Fruit fly (Drosophila melanogaster) whole organism, embryonic: ENCODE data around the gene CG12766.
A peak's percentile ranks its signal among the peaks of the same experiment; 100 is the strongest.

Experiments
- BtbVII ChIP-seq: fragments of 200-800 bp; sonication (Bioruptor generic); optimal IDR thresholded peaks from 3 replicates; lab custom pipeline; 2017; ENCODE audit warnings: missing biosample characterization, mild to moderate bottlenecking, missing genetic modification characterization
- CG1233 ChIP-seq: fragments of 200-800 bp; sonication (Bioruptor generic); optimal IDR thresholded peaks from 4 replicates; lab custom pipeline; 2018; ENCODE audit warnings: missing biosample characterization, mild to moderate bottlenecking, missing genetic modification characterization
- CG13287 ChIP-seq: fragments of 200-800 bp; sonication (Bioruptor generic); IDR thresholded peaks from 2 replicates; pipeline ENCODE4 v1.3.6; 2022; ENCODE audit warnings: missing biosample characterization, missing genetic modification characterization; ENCODE audit not compliant: partially characterized antibody
- CG15269 ChIP-seq: fragments of 200-800 bp; sonication (Bioruptor generic); optimal IDR thresholded peaks from 2 replicates; lab custom pipeline; 2018; ENCODE audit warnings: missing biosample characterization, mild to moderate bottlenecking, missing genetic modification characterization, moderate library complexity
- CG15696 ChIP-seq: fragments of 200-800 bp; sonication (Bioruptor generic); optimal IDR thresholded peaks from 2 replicates; lab custom pipeline; 2019; ENCODE audit warnings: missing biosample characterization, mild to moderate bottlenecking, missing genetic modification characterization, moderate library complexity
- CG2120 ChIP-seq: fragments of 200-800 bp; sonication (Bioruptor generic); optimal IDR thresholded peaks from 3 replicates; lab custom pipeline; 2016; ENCODE audit warnings: missing biosample characterization, missing genetic modification characterization
- CG31224 ChIP-seq: fragments of 200-800 bp; sonication (Bioruptor generic); IDR thresholded peaks from 2 replicates; pipeline ENCODE4 v1.3.6; 2022; ENCODE audit warnings: missing biosample characterization, missing genetic modification characterization
- CG32767 ChIP-seq: fragments of 200-800 bp; sonication (Bioruptor generic); IDR thresholded peaks from 2 replicates; pipeline ENCODE4 v1.3.6; 2022; ENCODE audit warnings: missing biosample characterization, missing genetic modification characterization
- CG43689 ChIP-seq: fragments of 200-800 bp; sonication (Bioruptor generic); IDR thresholded peaks from 2 replicates; pipeline ENCODE4 v1.3.6; 2022; ENCODE audit warnings: missing biosample characterization, missing genetic modification characterization
- CG6272 ChIP-seq: fragments of 200-800 bp; sonication (Bioruptor generic); IDR thresholded peaks from 2 replicates; pipeline ENCODE4 v1.3.6; 2022; ENCODE audit warnings: missing biosample characterization, missing genetic modification characterization
- CG7786 ChIP-seq: fragments of 200-800 bp; sonication (Bioruptor generic); optimal IDR thresholded peaks from 2 replicates; lab custom pipeline; 2016; ENCODE audit warnings: missing biosample characterization, missing genetic modification characterization
- Dbx ChIP-seq: fragments of 200-800 bp; sonication (Bioruptor generic); IDR thresholded peaks from 3 replicates; pipeline ENCODE4 v1.3.6; 2022; ENCODE audit warnings: missing biosample characterization, missing genetic modification characterization
- E2f1 ChIP-seq: fragments of 200-800 bp; sonication (Bioruptor generic); IDR thresholded peaks from 2 replicates; pipeline ENCODE4 v1.3.6; 2022; ENCODE audit warnings: missing biosample characterization, missing genetic modification characterization
- HHEX ChIP-seq: fragments of 200-800 bp; sonication (Bioruptor generic); optimal IDR thresholded peaks from 3 replicates; lab custom pipeline; 2017; ENCODE audit warnings: missing biosample characterization, mild to moderate bottlenecking, missing genetic modification characterization, missing genetic modification reagents
- Hand ChIP-seq: fragments of 200-800 bp; sonication (Bioruptor generic); optimal IDR thresholded peaks from 2 replicates; lab custom pipeline; 2017; ENCODE audit warnings: mild to moderate bottlenecking, missing biosample characterization, missing genetic modification reagents, missing genetic modification characterization
- HmgD ChIP-seq: fragments of 200-800 bp; sonication (Bioruptor generic); optimal IDR thresholded peaks from 3 replicates; lab custom pipeline; 2016; ENCODE audit warnings: missing biosample characterization, missing genetic modification characterization
- Hsf ChIP-seq: fragments of 200-800 bp; sonication (Bioruptor generic); optimal IDR thresholded peaks from 3 replicates; lab custom pipeline; 2016; ENCODE audit warnings: missing biosample characterization, missing genetic modification characterization
- MESR4 ChIP-seq: fragments of 200-800 bp; sonication (Bioruptor generic); optimal IDR thresholded peaks from 2 replicates; lab custom pipeline; 2018; ENCODE audit warnings: missing biosample characterization, mild to moderate bottlenecking, missing genetic modification characterization, moderate library complexity
- Mes4 ChIP-seq: fragments of 200-800 bp; sonication (Bioruptor generic); optimal IDR thresholded peaks from 2 replicates; lab custom pipeline; 2016; ENCODE audit warnings: missing biosample characterization, missing genetic modification characterization
- Neu2 ChIP-seq: fragments of 200-800 bp; sonication (Bioruptor generic); optimal IDR thresholded peaks from 3 replicates; lab custom pipeline; 2016; ENCODE audit warnings: missing biosample characterization, missing genetic modification characterization, borderline replicate concordance
- Nf-YB ChIP-seq: fragments of 200-800 bp; sonication (Bioruptor generic); optimal IDR thresholded peaks from 3 replicates; lab custom pipeline; 2019; ENCODE audit warnings: missing biosample characterization, mild to moderate bottlenecking, missing genetic modification characterization, moderate library complexity
- Poxn ChIP-seq: fragments of 200-800 bp; sonication (Bioruptor generic); IDR thresholded peaks from 2 replicates; pipeline ENCODE4 v1.3.6; 2022; ENCODE audit warnings: missing biosample characterization, missing genetic modification characterization
- Scr ChIP-seq: fragments of 200-800 bp; sonication (Bioruptor generic); IDR thresholded peaks from 2 replicates; pipeline ENCODE4 v1.3.6; 2022; ENCODE audit warnings: missing biosample characterization, missing genetic modification characterization; ENCODE audit not compliant: partially characterized antibody
- Six4 ChIP-seq: fragments of 200-800 bp; sonication (Bioruptor generic); optimal IDR thresholded peaks from 2 replicates; lab custom pipeline; 2016; ENCODE audit warnings: missing biosample characterization, missing genetic modification characterization
- Sox102F ChIP-seq: fragments of 200-800 bp; sonication (Bioruptor generic); optimal IDR thresholded peaks from 2 replicates; lab custom pipeline; 2018; ENCODE audit warnings: missing biosample characterization, mild to moderate bottlenecking, missing genetic modification characterization, moderate library complexity
- Trl ChIP-seq, 3 experiments: fragments of >200 bp in 2 of 3; fragments of 200-800 bp in 1 of 3; sonication (Bioruptor generic) in 1 of 3; optimal IDR thresholded peaks; 2 replicates in 1 of 3; 3 replicates in 2 of 3; lab custom pipeline; 2016 to 2017; ENCODE audit warnings: missing biosample characterization in 1 of 3, missing genetic modification characterization in 1 of 3
- cg ChIP-seq: fragments of 200-800 bp; sonication (Bioruptor generic); optimal IDR thresholded peaks from 3 replicates; lab custom pipeline; 2019; ENCODE audit warnings: missing biosample characterization, mild to moderate bottlenecking, missing genetic modification characterization, moderate library complexity
- croc ChIP-seq: fragments of 200-800 bp; sonication (Bioruptor generic); conservative IDR thresholded peaks from 3 replicates; pipeline ENCODE4 v1.3.6; 2022; ENCODE audit warnings: missing biosample characterization, missing genetic modification characterization
- crol ChIP-seq: fragments of 200-800 bp; sonication (Bioruptor generic); IDR thresholded peaks from 2 replicates; pipeline ENCODE4 v1.3.6; 2022; ENCODE audit warnings: missing biosample characterization, missing genetic modification characterization
- da ChIP-seq: fragments of 200-800 bp; sonication (Bioruptor generic); optimal IDR thresholded peaks from 2 replicates; lab custom pipeline; 2016; ENCODE audit warnings: missing biosample characterization, missing genetic modification characterization
- dimm ChIP-seq: fragments of 200-800 bp; sonication (Bioruptor generic); IDR thresholded peaks from 2 replicates; pipeline ENCODE4 v1.3.6; 2022; ENCODE audit warnings: missing biosample characterization, missing genetic modification characterization
- dpn ChIP-seq, 2 experiments: fragments of 200-800 bp; sonication (Bioruptor generic); optimal IDR thresholded peaks; 3 replicates each; lab custom pipeline; 2016; ENCODE audit warnings: missing biosample characterization in 2 of 2, missing genetic modification characterization in 2 of 2
- gce ChIP-seq: fragments of 200-800 bp; sonication (Bioruptor generic); IDR thresholded peaks from 3 replicates; pipeline ENCODE4 v1.3.6; 2022; ENCODE audit warnings: missing biosample characterization, missing genetic modification characterization
- grau ChIP-seq: fragments of 200-800 bp; optimal IDR thresholded peaks from 3 replicates; lab custom pipeline; 2019; ENCODE audit warnings: missing biosample characterization, mild to moderate bottlenecking, missing genetic modification characterization, moderate library complexity
- kay ChIP-seq: fragments of 200-800 bp; sonication (Bioruptor generic); optimal IDR thresholded peaks from 2 replicates; lab custom pipeline; 2016; ENCODE audit warnings: missing biosample characterization, missing genetic modification characterization
- mirr ChIP-seq: fragments of 200-800 bp; sonication (Bioruptor generic); optimal IDR thresholded peaks from 3 replicates; lab custom pipeline; 2018; ENCODE audit warnings: missing biosample characterization, mild to moderate bottlenecking, missing genetic modification characterization
- nau ChIP-seq: fragments of 200-800 bp; sonication (Bioruptor generic); optimal IDR thresholded peaks from 3 replicates; lab custom pipeline; 2017; ENCODE audit warnings: missing biosample characterization, mild to moderate bottlenecking, missing genetic modification characterization, missing genetic modification reagents
- nmo ChIP-seq: fragments of 200-800 bp; sonication (Bioruptor generic); optimal IDR thresholded peaks from 2 replicates; lab custom pipeline; 2018; ENCODE audit warnings: missing biosample characterization, mild to moderate bottlenecking, missing genetic modification characterization, moderate library complexity
- onecut ChIP-seq: fragments of 200-800 bp; sonication (Bioruptor generic); IDR thresholded peaks from 2 replicates; pipeline ENCODE4 v1.3.6; 2022; ENCODE audit warnings: missing biosample characterization, missing genetic modification characterization
- pan ChIP-seq, 4 experiments: fragments of >200 bp in 3 of 4; fragments of 200-800 bp in 1 of 4; sonication (Bioruptor generic) in 1 of 4; optimal IDR thresholded peaks in 3 of 4; IDR thresholded peaks in 1 of 4; 2 replicates each; pipeline versions ENCODE4 v1.3.6 to Lab custom; 2017 to 2022; ENCODE audit warnings: missing biosample characterization in 2 of 4, missing genetic modification characterization in 2 of 4, mixed read lengths in 1 of 4
- pb ChIP-seq: fragments of 200-800 bp; sonication (Bioruptor generic); optimal IDR thresholded peaks from 3 replicates; lab custom pipeline; 2016; ENCODE audit warnings: missing biosample characterization, missing genetic modification characterization
- repo ChIP-seq: fragments of 200-800 bp; sonication (Bioruptor generic); optimal IDR thresholded peaks from 2 replicates; lab custom pipeline; 2016; ENCODE audit warnings: missing biosample characterization, missing genetic modification characterization
- ro ChIP-seq: fragments of 200-800 bp; sonication (Bioruptor generic); IDR thresholded peaks from 2 replicates; pipeline ENCODE4 v1.3.6; 2022; ENCODE audit warnings: missing biosample characterization, missing genetic modification characterization
- slbo ChIP-seq: fragments of 200-800 bp; sonication (Bioruptor generic); IDR thresholded peaks from 2 replicates; pipeline ENCODE4 v1.3.6; 2022; ENCODE audit warnings: missing biosample characterization, missing genetic modification characterization
- stc ChIP-seq: fragments of 200-800 bp; sonication (Bioruptor generic); IDR thresholded peaks from 2 replicates; pipeline ENCODE4 v1.3.6; 2022; ENCODE audit warnings: missing biosample characterization, missing genetic modification characterization
- tin ChIP-seq: fragments of 200-800 bp; sonication (Bioruptor generic); optimal IDR thresholded peaks from 3 replicates; lab custom pipeline; 2016; ENCODE audit warnings: missing biosample characterization, missing genetic modification characterization
- tll ChIP-seq, 2 experiments: fragments of 200-800 bp in 1 of 2; fragments of >200 bp in 1 of 2; sonication (Bioruptor generic) in 1 of 2; optimal IDR thresholded peaks; 2 replicates each; lab custom pipeline; 2017 to 2019; ENCODE audit warnings: missing biosample characterization in 2 of 2, missing genetic modification characterization in 2 of 2, mild to moderate bottlenecking in 1 of 2, moderate library complexity in 1 of 2
- tx ChIP-seq: fragments of 200-800 bp; sonication (Bioruptor generic); optimal IDR thresholded peaks from 2 replicates; lab custom pipeline; 2016; ENCODE audit warnings: missing biosample characterization, missing genetic modification characterization
- unpg ChIP-seq: fragments of 200-800 bp; sonication (Bioruptor generic); optimal IDR thresholded peaks from 3 replicates; lab custom pipeline; 2018; ENCODE audit warnings: missing biosample characterization, mild to moderate bottlenecking, missing genetic modification characterization, moderate library complexity
- yki ChIP-seq: fragments of >200 bp; optimal IDR thresholded peaks from 3 replicates; lab custom pipeline; 2018

Gene CG12766

DNA sequence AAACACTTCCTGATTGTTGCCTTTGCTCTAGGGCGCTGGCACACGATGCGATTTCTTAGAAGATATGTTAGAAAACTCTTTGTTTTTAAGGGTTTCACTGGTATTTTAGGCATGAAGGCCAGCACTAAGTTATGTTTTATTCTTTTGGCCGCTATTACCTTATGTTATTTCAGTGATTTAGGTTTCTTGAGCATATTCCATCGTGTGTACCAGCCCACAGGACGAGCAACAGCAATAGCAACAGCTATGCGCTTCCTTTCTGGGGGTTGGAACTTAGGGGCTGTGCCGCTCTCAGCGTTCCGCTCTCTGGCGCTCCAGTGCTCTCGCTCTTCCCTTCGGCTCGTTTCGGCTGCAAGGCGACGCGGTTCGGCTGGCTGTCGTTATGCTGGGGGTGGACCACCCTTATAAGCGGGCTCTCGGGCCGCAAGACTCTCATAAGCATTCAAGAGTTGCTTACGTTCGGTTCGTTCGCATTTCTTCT is 43.6 kb upstream of the CG12766 start, which contains the start of gene scrt (continued):
- TF ChIP-seq BtbVII (GFP tag; lab: Kevin White, UChicago) (peak; percentile 28), CG31224 (no peak), grau (tag; lab: Kevin White, UChicago) (peak; percentile 53), CG7786 (GFP tag; lab: Kevin White, UChicago) (no peak), Six4 (GFP tag; lab: Kevin White, UChicago) (no peak), kay (GFP tag; lab: Kevin White, UChicago) (peak; percentile 3), HHEX (GFP tag; lab: Kevin White, UChicago) (no peak), nau (GFP tag; lab: Kevin White, UChicago) (no peak), slbo (GFP tag; lab: Robert Waterston, UW) (no peak), ro (GFP tag; lab: Robert Waterston, UW) (no peak), Scr (GFP tag; lab: Robert Waterston, UW) (peak; percentile 52), da (no peak), repo (no peak), CG2120 (GFP tag; lab: Kevin White, UChicago) (peak; percentile 53), yki (lab: Kevin White, UChicago) (peak; percentile 51), cg (GFP tag; lab: Kevin White, UChicago) (no peak), nmo (GFP tag; lab: Kevin White, UChicago) (peak; percentile 51), CG15269 (tag; lab: Kevin White, UChicago) (no peak), Neu2 (GFP tag; lab: Kevin White, UChicago) (no peak), MESR4 (GFP tag; lab: Kevin White, UChicago) (no peak), onecut (GFP tag; lab: Robert Waterston, UW) (peak; percentile 61), dimm (no peak), Nf-YB (GFP tag; lab: Kevin White, UChicago) (peak; percentile 9), CG43689 (no peak), Sox102F (peak; percentile 65), tin (GFP tag; lab: Kevin White, UChicago) (peak; percentile 9), croc (GFP tag; lab: Robert Waterston, UW) (peak; percentile 37; the same call in 1 of the 3 replicates), CG6272 (GFP tag; lab: Robert Waterston, UW) (no peak), CG15696 (tag; lab: Kevin White, UChicago) (peak; percentile 94), stc (GFP tag; lab: Robert Waterston, UW) (no peak), CG13287 (GFP tag; lab: Robert Waterston, UW) (peak; percentile 66), crol (GFP tag; lab: Robert Waterston, UW) (no peak; the same call in 1 of the 2 replicates), CG32767 (GFP tag; lab: Robert Waterston, UW) (peak; percentile 41; the same call in 1 of the 2 replicates), CG1233 (GFP tag; lab: Kevin White, UChicago) (no peak), E2f1 (no peak), HmgD (GFP tag; lab: Kevin White, UChicago) (peak; percentile 18), Trl (optimal IDR thresholded peaks at IDR 0.05; lab: Kevin White, UChicago) (peak; percentile 63 to 85), Trl (GFP tag; optimal IDR thresholded peaks at IDR 0.05; lab: Kevin White, UChicago) (peak; percentile 41), pan (optimal IDR thresholded peaks at IDR 0.05; lab: Kevin White, UChicago) (no peak), pan (GFP tag; optimal IDR thresholded peaks at IDR 0.05 in 1 of 2, IDR thresholded peaks at IDR 0.05 in 1 of 2) (peak in 1 of 2 experiments; percentile 41), Mes4 (GFP tag; lab: Kevin White, UChicago) (no peak), gce (GFP tag; lab: Robert Waterston, UW) (0 out of 3 replicates have a peak, but pooled peaks have one; percentile 21), Dbx (GFP tag; lab: Robert Waterston, UW) (no peak; the same call in 2 of the 3 replicates), Poxn (GFP tag; lab: Robert Waterston, UW) (no peak), mirr (GFP tag; lab: Kevin White, UChicago) (no peak), dpn (GFP tag; optimal IDR thresholded peaks at IDR 0.05; lab: Kevin White, UChicago) (peak in 1 of 2 experiments; percentile 9), tx (GFP tag; lab: Kevin White, UChicago) (no peak), pb (no peak), unpg (GFP tag; lab: Kevin White, UChicago) (peak; percentile 59), Hand (peak; percentile 29), tll (GFP tag; optimal IDR thresholded peaks at IDR 0.05; lab: Kevin White, UChicago) (peak in 1 of 2 experiments; percentile 50), Hsf (GFP tag; lab: Kevin White, UChicago) (peak; percentile 51)
